Worm (Caenorhabditis elegans) whole organism, mixed stage, embryonic: Measurements from ENCODE around the gene T28C6.10.

Source experiments
- M03D4.4 ChIP-seq: sonication (generic microtip); optimal IDR thresholded peaks from 2 replicates; lab custom pipeline; 2017; ENCODE audit warnings: mild to moderate bottlenecking, missing genetic modification characterization, missing compliant biosample characterization
- bed-3 ChIP-seq: fragments of 200-800 bp; sonication (Bioruptor generic); optimal IDR thresholded peaks from 3 replicates; lab custom pipeline; 2018; ENCODE audit warnings: mild to moderate bottlenecking, missing genetic modification characterization, moderate library complexity, missing compliant biosample characterization
- blmp-1 ChIP-seq: fragments of 150-350 bp; optimal IDR thresholded peaks from 2 replicates; lab custom pipeline; 2014; ENCODE audit warnings: missing biosample characterization, missing genetic modification characterization
- ceh-39 ChIP-seq: fragments of 150-350 bp; optimal IDR thresholded peaks from 2 replicates; lab custom pipeline; 2014; ENCODE audit warnings: missing biosample characterization, missing genetic modification characterization
- ceh-83 ChIP-seq: fragments of 200-800 bp; sonication (Bioruptor generic); optimal IDR thresholded peaks from 2 replicates; lab custom pipeline; 2018; ENCODE audit warnings: mild to moderate bottlenecking, missing genetic modification characterization, missing compliant biosample characterization
- ces-1 ChIP-seq: fragments of 150-350 bp; optimal IDR thresholded peaks from 2 replicates; lab custom pipeline; 2014; ENCODE audit warnings: missing biosample characterization, missing genetic modification reagents, missing genetic modification characterization
- cnd-1 ChIP-seq: fragments of 200-800 bp; sonication (Bioruptor generic); optimal IDR thresholded peaks from 2 replicates; lab custom pipeline; 2018; ENCODE audit warnings: mild to moderate bottlenecking, missing genetic modification characterization, missing compliant biosample characterization
- drap-1 ChIP-seq: fragments of 200-800 bp; sonication (Bioruptor generic); optimal IDR thresholded peaks from 3 replicates; lab custom pipeline; 2018; ENCODE audit warnings: mild to moderate bottlenecking, missing genetic modification characterization, missing compliant biosample characterization
- elt-1 ChIP-seq: sonication (generic microtip); optimal IDR thresholded peaks from 2 replicates; lab custom pipeline; 2017; ENCODE audit warnings: missing genetic modification characterization, mild to moderate bottlenecking, missing compliant biosample characterization, antibody characterized with exemption, moderate library complexity, borderline replicate concordance; ENCODE audit not compliant: insufficient read depth
- elt-3 ChIP-seq: fragments of 150-350 bp; optimal IDR thresholded peaks from 2 replicates; lab custom pipeline; 2014; ENCODE audit warnings: missing biosample characterization, missing genetic modification characterization
- flh-1 ChIP-seq: fragments of 200-800 bp; sonication (Bioruptor generic); optimal IDR thresholded peaks from 2 replicates; lab custom pipeline; 2018; ENCODE audit warnings: mild to moderate bottlenecking, missing genetic modification characterization, moderate library complexity, missing compliant biosample characterization
- ham-2 ChIP-seq: fragments of 200-800 bp; sonication (Bioruptor generic); optimal IDR thresholded peaks from 2 replicates; lab custom pipeline; 2018; ENCODE audit warnings: mild to moderate bottlenecking, missing genetic modification characterization, missing compliant biosample characterization
- lin-13 ChIP-seq: fragments of 150-350 bp; optimal IDR thresholded peaks from 2 replicates; lab custom pipeline; 2014; ENCODE audit warnings: missing biosample characterization, missing genetic modification characterization
- lin-32 ChIP-seq: fragments of 200-800 bp; sonication (Bioruptor generic); optimal IDR thresholded peaks from 2 replicates; lab custom pipeline; 2018; ENCODE audit warnings: mild to moderate bottlenecking, missing genetic modification characterization, missing compliant biosample characterization
- mls-2 ChIP-seq: sonication (generic microtip); optimal IDR thresholded peaks from 2 replicates; lab custom pipeline; 2016; ENCODE audit warnings: mild to moderate bottlenecking, missing genetic modification characterization, moderate library complexity, missing compliant biosample characterization
- nhr-12 ChIP-seq: fragments of 150-350 bp; optimal IDR thresholded peaks from 2 replicates; lab custom pipeline; 2014; ENCODE audit warnings: missing biosample characterization, missing genetic modification characterization
- nhr-2 ChIP-seq: fragments of 150-350 bp; optimal IDR thresholded peaks from 2 replicates; lab custom pipeline; 2014; ENCODE audit warnings: missing biosample characterization, missing genetic modification characterization
- nhr-237 ChIP-seq: fragments of 150-350 bp; optimal IDR thresholded peaks from 2 replicates; lab custom pipeline; 2014; ENCODE audit warnings: missing biosample characterization, missing genetic modification characterization
- nhr-28 ChIP-seq: fragments of 150-350 bp; optimal IDR thresholded peaks from 2 replicates; lab custom pipeline; 2014; ENCODE audit warnings: missing biosample characterization, missing genetic modification characterization
- nhr-76 ChIP-seq: sonication (generic microtip); optimal IDR thresholded peaks from 2 replicates; lab custom pipeline; 2017; ENCODE audit warnings: missing biosample characterization, missing genetic modification characterization
- sem-2 ChIP-seq: fragments of 200-800 bp; sonication (Bioruptor generic); optimal IDR thresholded peaks from 2 replicates; lab custom pipeline; 2018; ENCODE audit warnings: mild to moderate bottlenecking, missing genetic modification characterization, missing compliant biosample characterization
- snpc-4 ChIP-seq: fragments of 150-350 bp; optimal IDR thresholded peaks from 2 replicates; lab custom pipeline; 2014; ENCODE audit warnings: missing biosample characterization, missing genetic modification characterization
- sptf-1 ChIP-seq: sonication (generic microtip); optimal IDR thresholded peaks from 2 replicates; lab custom pipeline; 2017; ENCODE audit warnings: mild to moderate bottlenecking, missing genetic modification characterization, moderate library complexity, missing compliant biosample characterization
- tbx-8 ChIP-seq: fragments of 200-800 bp; sonication (Bioruptor generic); optimal IDR thresholded peaks from 2 replicates; lab custom pipeline; 2018; ENCODE audit warnings: mild to moderate bottlenecking, missing genetic modification characterization, moderate library complexity, missing compliant biosample characterization
- unc-120 ChIP-seq: sonication (generic microtip); optimal IDR thresholded peaks from 2 replicates; lab custom pipeline; 2017; ENCODE audit warnings: missing genetic modification characterization, missing compliant biosample characterization; ENCODE audit not compliant: poor library complexity, severe bottlenecking
- unc-39 ChIP-seq: fragments of 150-350 bp; optimal IDR thresholded peaks from 2 replicates; lab custom pipeline; 2014; ENCODE audit warnings: missing biosample characterization, missing genetic modification characterization
- unc-62 ChIP-seq: fragments of 150-350 bp; optimal IDR thresholded peaks from 2 replicates; lab custom pipeline; 2014; ENCODE audit warnings: missing biosample characterization, missing genetic modification reagents, missing genetic modification characterization
- ztf-11 ChIP-seq: fragments of 150-350 bp; optimal IDR thresholded peaks from 2 replicates; lab custom pipeline; 2014; ENCODE audit warnings: missing biosample characterization, missing genetic modification characterization

T28C6.10 gene

ce11 chrIV:8821147-8821546 lies 3.4 kb downstream of the T28C6.10 start, which contains the start of gene T28C6.5:
T28C6.5 (plus strand) TSS chrIV:8821447.
- TF ChIP-seq unc-120 (tag; lab: Kevin White, UChicago) = no peak
- no peak for TF ChIP-seq bed-3 (GFP tag; lab: Kevin White, UChicago)
- TF ChIP-seq lin-13 (tag; lab: Kevin White, UChicago) = no peak
- no peak for TF ChIP-seq elt-3 (tag; lab: Kevin White, UChicago)
- TF ChIP-seq nhr-12 (tag; lab: Kevin White, UChicago) = no peak
- no peak for TF ChIP-seq lin-32
- TF ChIP-seq ceh-83 (GFP tag; lab: Kevin White, UChicago) = no peak
- TF ChIP-seq ces-1 (GFP tag; lab: Kevin White, UChicago) = no peak
- TF ChIP-seq unc-62 (GFP tag; lab: Kevin White, UChicago) = no peak
- no peak for TF ChIP-seq blmp-1 (tag; lab: Kevin White, UChicago)
- TF ChIP-seq ztf-11 (tag; lab: Kevin White, UChicago) = no peak

ce11 chrIV:8822598-8822997 lies 4.9 kb downstream of the T28C6.10 start:
- TF ChIP-seq snpc-4 (tag; lab: Kevin White, UChicago) (no peak), nhr-28 (tag; lab: Kevin White, UChicago) (no peak), unc-120 (tag; lab: Kevin White, UChicago) (no peak), M03D4.4 (tag; lab: Kevin White, UChicago) (no peak), flh-1 (GFP tag; lab: Kevin White, UChicago) (no peak), bed-3 (GFP tag; lab: Kevin White, UChicago) (no peak), unc-39 (tag; lab: Kevin White, UChicago) (no peak), elt-1 (tag; lab: Kevin White, UChicago) (no peak), nhr-237 (tag; lab: Kevin White, UChicago) (no peak), drap-1 (GFP tag; lab: Kevin White, UChicago) (no peak), cnd-1 (no peak), sptf-1 (tag; lab: Kevin White, UChicago) (no peak), unc-62 (GFP tag; lab: Kevin White, UChicago) (no peak), ceh-39 (no peak), sem-2 (GFP tag; lab: Kevin White, UChicago) (no peak), ztf-11 (tag; lab: Kevin White, UChicago) (no peak)

ce11 chrIV:8824145-8824833 lies 6.5 kb downstream of the T28C6.10 start, which contains the start of the genes col-117 and col-3:
col-117 (minus strand) TSS chrIV:8824195.
col-3 (plus strand) TSS chrIV:8824783.
- TF ChIP-seq tbx-8 (GFP tag; lab: Kevin White, UChicago) (no peak), nhr-2 (no peak), mls-2 (tag; lab: Kevin White, UChicago) (no peak), ham-2 (GFP tag; lab: Kevin White, UChicago) (peak; percentile 72), ceh-83 (GFP tag; lab: Kevin White, UChicago) (no peak), elt-1 (tag; lab: Kevin White, UChicago) (peak; percentile 77)

- TF ChIP-seq snpc-4 (tag; lab: Kevin White, UChicago) (no peak), bed-3 (GFP tag; lab: Kevin White, UChicago) (no peak), ceh-39 (no peak), nhr-12 (tag; lab: Kevin White, UChicago) (no peak)
- TF ChIP-seq, all 35 proteins: peak for 0
Measured at ce11 chrIV:8825997-8826605, 8.4 kb downstream of the T28C6.10 start.

ce11 chrIV:8826606-8827000 lies 8.9 kb downstream of the T28C6.10 start:
- TF ChIP-seq unc-120 (tag; lab: Kevin White, UChicago) (peak; percentile 9), nhr-76 (tag; lab: Kevin White, UChicago) (no peak)
